Worm (Caenorhabditis elegans) whole organism, young adult: ENCODE results near the gene C12D8.20.

ENCODE experiments used
- B0261.1 ChIP-seq: sonication (generic microtip); optimal IDR thresholded peaks from 2 replicates; lab custom pipeline; 2016; ENCODE audit warnings: mild to moderate bottlenecking, missing genetic modification characterization, moderate library complexity, missing compliant biosample characterization
- Y67H2A.10 ChIP-seq: fragments of 200-800 bp; sonication (Bioruptor generic); conservative IDR thresholded peaks from 2 replicates; pipeline ENCODE4 v1.3.6; 2022; ENCODE audit warnings: missing genetic modification reagents, missing genetic modification characterization, missing compliant biosample characterization
- Y79H2A.3 ChIP-seq: fragments of 200-800 bp; sonication (Bioruptor generic); conservative IDR thresholded peaks from 2 replicates; pipeline ENCODE4 v1.3.6; 2022; ENCODE audit warnings: missing genetic modification reagents, missing genetic modification characterization, missing compliant biosample characterization
- athp-1 ChIP-seq: sonication (generic microtip); optimal IDR thresholded peaks from 2 replicates; lab custom pipeline; 2017; ENCODE audit warnings: mild to moderate bottlenecking, missing genetic modification characterization, missing compliant biosample characterization
- ceh-58 ChIP-seq: fragments of 200-800 bp; sonication (Bioruptor generic); IDR thresholded peaks from 2 replicates; pipeline ENCODE4 v1.3.6; 2022; ENCODE audit warnings: missing genetic modification characterization, missing compliant biosample characterization
- hmg-20 ChIP-seq: fragments of 200-800 bp; sonication (Bioruptor generic); IDR thresholded peaks from 2 replicates; pipeline ENCODE4 v1.3.6; 2022; ENCODE audit warnings: missing genetic modification reagents, missing genetic modification characterization, missing compliant biosample characterization
- nfya-2 ChIP-seq: fragments of 200-800 bp; sonication (Bioruptor generic); IDR thresholded peaks from 2 replicates; pipeline ENCODE4 v1.3.6; 2022; ENCODE audit warnings: missing genetic modification reagents, missing genetic modification characterization, missing compliant biosample characterization
- sptf-2 ChIP-seq: fragments of 200-800 bp; sonication (Bioruptor generic); optimal IDR thresholded peaks from 2 replicates; lab custom pipeline; 2018; ENCODE audit warnings: mild to moderate bottlenecking, missing genetic modification characterization, missing compliant biosample characterization
- ztf-22 ChIP-seq: fragments of 200-800 bp; sonication (Bioruptor generic); optimal IDR thresholded peaks from 2 replicates; lab custom pipeline; 2018; ENCODE audit warnings: mild to moderate bottlenecking, missing genetic modification characterization, moderate library complexity, missing compliant biosample characterization
- ztf-26 ChIP-seq: sonication (generic microtip); optimal IDR thresholded peaks from 2 replicates; lab custom pipeline; 2017; ENCODE audit warnings: missing genetic modification characterization, missing compliant biosample characterization
- ztf-6 ChIP-seq: fragments of 200-800 bp; sonication (Bioruptor generic); IDR thresholded peaks from 2 replicates; pipeline ENCODE4 v1.3.6; 2022; ENCODE audit warnings: missing genetic modification reagents, missing genetic modification characterization, missing compliant biosample characterization

DNA sequence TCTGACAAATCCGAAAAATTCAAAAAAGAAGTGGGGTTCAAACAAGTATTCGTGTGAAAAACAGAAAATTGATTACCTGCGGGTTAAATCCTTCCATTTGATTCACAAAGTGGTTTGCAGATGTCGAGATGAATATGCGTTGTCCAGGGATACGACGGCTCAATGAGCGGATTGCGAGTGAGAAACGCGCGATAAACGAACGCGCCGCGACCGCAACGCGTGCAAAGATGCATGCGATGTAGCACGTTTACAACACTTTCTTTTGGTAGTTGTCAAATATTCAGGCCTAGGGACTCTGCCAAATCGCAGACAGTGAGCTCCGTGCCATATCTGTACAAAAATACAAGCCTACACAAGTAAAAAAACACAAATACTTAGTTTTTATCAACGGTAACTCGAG lies 16.6 kb downstream of the C12D8.20 start, which contains the start of gene fubl-1:
- no peak for TF ChIP-seq hmg-20 (GFP tag; lab: Robert Waterston, UW)
- TF ChIP-seq ztf-22 (GFP tag; lab: Kevin White, UChicago), result no peak
- no peak for TF ChIP-seq B0261.1 (tag; lab: Kevin White, UChicago)
- no peak for TF ChIP-seq ztf-6 (GFP tag; lab: Robert Waterston, UW)
- TF ChIP-seq sptf-2 (GFP tag; lab: Kevin White, UChicago), result no peak
- TF ChIP-seq Y79H2A.3 (GFP tag; lab: Robert Waterston, UW), result no peak
- no peak for TF ChIP-seq ztf-26 (tag; lab: Kevin White, UChicago)
- no peak for TF ChIP-seq nfya-2
- TF ChIP-seq ceh-58 (GFP tag; lab: Robert Waterston, UW), result no peak
- no peak for TF ChIP-seq athp-1 (tag; lab: Kevin White, UChicago)
- no peak; the same call in 1 of the 2 replicates for TF ChIP-seq Y67H2A.10 (GFP tag; lab: Robert Waterston, UW)
